Fruit fly (Drosophila melanogaster) whole organism, embryonic: ENCODE measurements around the gene Ptp4E.

Source experiments
- CG13624 ChIP-seq: fragments of 200-800 bp; sonication (Bioruptor generic); optimal IDR thresholded peaks from 2 replicates; lab custom pipeline; 2016; ENCODE audit warnings: missing biosample characterization, missing genetic modification characterization
- CG34224 ChIP-seq: fragments of 200-800 bp; sonication (Bioruptor generic); IDR thresholded peaks from 3 replicates; pipeline ENCODE4 v1.3.6; 2022; ENCODE audit warnings: missing biosample characterization, missing genetic modification characterization; ENCODE audit not compliant: partially characterized antibody
- CG8944 ChIP-seq: fragments of 200-800 bp; sonication (Bioruptor generic); optimal IDR thresholded peaks from 3 replicates; lab custom pipeline; 2016; ENCODE audit warnings: missing biosample characterization, missing genetic modification characterization
- Dp ChIP-seq: fragments of 200-800 bp; sonication (Bioruptor generic); optimal IDR thresholded peaks from 2 replicates; lab custom pipeline; 2018; ENCODE audit warnings: missing biosample characterization, mild to moderate bottlenecking, missing genetic modification characterization, moderate library complexity
- NFAT ChIP-seq: fragments of 200-800 bp; sonication (Bioruptor generic); IDR thresholded peaks from 2 replicates; pipeline ENCODE4 v1.3.6; 2022; ENCODE audit warnings: missing biosample characterization, missing genetic modification characterization
- ac ChIP-seq: fragments of 200-800 bp; sonication (Bioruptor generic); optimal IDR thresholded peaks from 3 replicates; lab custom pipeline; 2017; ENCODE audit warnings: missing biosample characterization, mild to moderate bottlenecking, missing genetic modification characterization
- fd96Cb ChIP-seq: fragments of 200-800 bp; sonication (Bioruptor generic); optimal IDR thresholded peaks from 2 replicates; lab custom pipeline; 2018; ENCODE audit warnings: missing biosample characterization, mild to moderate bottlenecking, missing genetic modification characterization, moderate library complexity
- fru ChIP-seq: fragments of >200 bp; optimal IDR thresholded peaks from 2 replicates; lab custom pipeline; 2017
- psq ChIP-seq: fragments of 200-800 bp; sonication (Bioruptor generic); optimal IDR thresholded peaks from 2 replicates; lab custom pipeline; 2017; ENCODE audit warnings: missing biosample characterization, missing genetic modification characterization
- ttk ChIP-seq: fragments of 200-800 bp; sonication (Bioruptor generic); IDR thresholded peaks from 2 replicates; pipeline ENCODE4 v2.1.2; 2022; ENCODE audit warnings: missing biosample characterization, missing genetic modification characterization

DNA sequence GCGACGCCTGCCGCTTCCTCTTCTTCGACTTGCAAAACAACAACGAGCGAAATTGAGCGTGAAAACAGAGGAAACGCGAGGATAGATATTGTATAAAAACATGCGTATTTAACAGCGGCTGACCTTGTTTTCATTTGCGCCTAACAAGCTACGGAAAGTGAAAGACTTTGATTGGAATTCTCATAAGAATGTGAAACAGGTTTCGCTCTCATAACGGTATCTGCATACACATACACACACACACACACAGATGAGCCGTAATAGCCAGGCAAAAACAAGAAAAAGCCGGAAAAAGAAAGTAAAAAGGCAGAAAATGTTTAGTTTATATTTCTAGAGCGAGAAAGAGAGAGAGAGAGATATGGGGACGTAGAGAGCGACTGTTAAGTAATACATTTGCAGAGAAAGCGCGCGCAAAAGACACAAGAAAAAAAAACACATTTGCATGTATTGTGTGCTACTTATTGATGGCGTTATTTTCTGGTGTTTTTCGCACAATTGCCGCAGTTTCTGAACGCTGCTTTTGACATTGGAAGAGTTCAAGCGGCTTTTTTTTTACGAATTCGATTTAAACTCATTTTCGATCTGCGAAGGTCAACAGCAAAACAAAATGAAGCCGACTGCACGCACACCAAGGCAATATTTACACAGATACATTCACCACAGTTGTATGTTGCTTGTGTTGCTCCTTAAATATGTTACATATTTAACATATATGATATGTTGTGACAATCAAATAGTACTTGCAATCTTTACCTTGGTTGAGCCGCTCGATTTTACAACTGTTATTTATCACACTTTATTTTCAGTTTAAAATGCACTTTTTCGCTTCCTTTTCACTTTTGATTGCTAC is 1.5 kb upstream of the Ptp4E start:
- TF ChIP-seq psq (GFP tag; lab: Kevin White, UChicago) (no peak), CG8944 (GFP tag; lab: Kevin White, UChicago) (no peak), fd96Cb (no peak), ac (GFP tag; lab: Kevin White, UChicago) (no peak), NFAT (GFP tag; lab: Robert Waterston, UW) (no peak), CG13624 (no peak), Dp (GFP tag; lab: Kevin White, UChicago) (no peak), CG34224 (GFP tag; lab: Robert Waterston, UW) (no peak), fru (lab: Kevin White, UChicago) (no peak), ttk (GFP tag; lab: Robert Waterston, UW) (no peak)
